Fruit fly (Drosophila melanogaster): Measurements from ENCODE around the gene CG34308.
A peak's percentile ranks its signal among the peaks of the same experiment; 100 is the strongest.

Gene CG34308

dm6 chr3R:13051298-13051723 is 37.7 kb upstream of the CG34308 start, which contains the start of gene CG7966 (continued):
- TF ChIP-seq gcm (GFP tag; optimal IDR thresholded peaks at IDR 0.05) (no peak), jumu (GFP tag; optimal IDR thresholded peaks at IDR 0.05) (no peak), MBD-R2 (GFP tag; IDR thresholded peaks at IDR 0.05) (no peak), Ets65A (GFP tag) (no peak), CG4404 (GFP tag; IDR thresholded peaks at IDR 0.05) (no peak), gro (GFP tag; optimal IDR thresholded peaks at IDR 0.05) (no peak), CG32767 (GFP tag; IDR thresholded peaks at IDR 0.05) (no peak), CG18599 (GFP tag; optimal IDR thresholded peaks at IDR 0.05) (no peak), Tbp (GFP tag; optimal IDR thresholded peaks at IDR 0.05) (no peak), grau (tag; optimal IDR thresholded peaks at IDR 0.05) (no peak), CG2120 (GFP tag; optimal IDR thresholded peaks at IDR 0.05) (no peak), Fer3 (tag; optimal IDR thresholded peaks at IDR 0.05) (no peak), run (tag; optimal IDR thresholded peaks at IDR 0.05) (no peak), vvl (GFP tag; IDR thresholded peaks at IDR 0.05) (peak; percentile 51; the same call in 1 of the 2 replicates), z (GFP tag; IDR thresholded peaks at IDR 0.05) (no peak), CG11723 (GFP tag; optimal IDR thresholded peaks at IDR 0.05) (no peak), CG7556 (GFP tag; optimal IDR thresholded peaks at IDR 0.05) (no peak), lola (GFP tag; optimal IDR thresholded peaks at IDR 0.05) (no peak), wek (GFP tag; optimal IDR thresholded peaks at IDR 0.05) (no peak), odd (GFP tag; optimal IDR thresholded peaks at IDR 0.05) (peak; percentile 2), CG11696 (GFP tag; IDR thresholded peaks at IDR 0.05) (no peak), Sox102F (GFP tag; optimal IDR thresholded peaks at IDR 0.05) (no peak), CG7987 (GFP tag; optimal IDR thresholded peaks at IDR 0.05) (peak; percentile 52), chif (GFP tag; optimal IDR thresholded peaks at IDR 0.05) (no peak), chn (GFP tag; optimal IDR thresholded peaks at IDR 0.05) (no peak), HHEX (GFP tag; optimal IDR thresholded peaks at IDR 0.05) (peak; percentile 7), pan (optimal IDR thresholded peaks at IDR 0.05) (no peak), pan (GFP tag; optimal IDR thresholded peaks at IDR 0.05 in 1 of 2, IDR thresholded peaks at IDR 0.05 in 1 of 2) (no peak), CG10267 (tag; optimal IDR thresholded peaks at IDR 0.05) (no peak), PHDP (tag; optimal IDR thresholded peaks at IDR 0.05) (peak; percentile 31), en (GFP tag; optimal IDR thresholded peaks at IDR 0.05) (no peak), CG12071 (GFP tag; optimal IDR thresholded peaks at IDR 0.05) (peak; percentile 10), dati (GFP tag; IDR thresholded peaks at IDR 0.05) (no peak), sima (GFP tag; optimal IDR thresholded peaks at IDR 0.05) (no peak), ewg (GFP tag; optimal IDR thresholded peaks at IDR 0.05) (no peak), stwl (tag; optimal IDR thresholded peaks at IDR 0.05) (no peak), CG33557 (GFP tag; optimal IDR thresholded peaks at IDR 0.05) (no peak), Ravus (GFP tag; IDR thresholded peaks at IDR 0.05) (no peak), Neu2 (GFP tag; optimal IDR thresholded peaks at IDR 0.05; ENCODE audit: borderline replicate concordance) (no peak), Aef1 (GFP tag; IDR thresholded peaks at IDR 0.05) (no peak), btn (GFP tag; optimal IDR thresholded peaks at IDR 0.05) (no peak), MTF-1 (GFP tag; optimal IDR thresholded peaks at IDR 0.05; ENCODE audit: borderline replicate concordance) (peak; percentile 38), D19B (GFP tag; optimal IDR thresholded peaks at IDR 0.05) (no peak), CG18262 (tag; optimal IDR thresholded peaks at IDR 0.05) (no peak), sc (optimal IDR thresholded peaks at IDR 0.05) (no peak), sc (GFP tag; optimal IDR thresholded peaks at IDR 0.05) (no peak), schlank (tag; optimal IDR thresholded peaks at IDR 0.05) (no peak), pb (GFP tag; optimal IDR thresholded peaks at IDR 0.05) (peak; percentile 91), CG16815 (GFP tag; optimal IDR thresholded peaks at IDR 0.05) (no peak), nerfin-2 (GFP tag; IDR thresholded peaks at IDR 0.05; ENCODE audit: partially characterized antibody) (no peak), bowl (GFP tag; IDR thresholded peaks at IDR 0.05) (no peak), CG14050 (GFP tag; IDR thresholded peaks at IDR 0.05) (no peak)

All from whole organism, embryonic.